Worm (Caenorhabditis elegans) whole organism, L1 larva: ENCODE measurements around the gene mbk-2.

ENCODE experiments used
- C04F5.9 ChIP-seq: sonication (generic microtip); optimal IDR thresholded peaks from 2 replicates; lab custom pipeline; 2016; ENCODE audit warnings: missing genetic modification characterization, missing compliant biosample characterization
- F16B12.6 ChIP-seq: fragments of 150-350 bp; optimal IDR thresholded peaks from 2 replicates; lab custom pipeline; 2014; ENCODE audit warnings: missing biosample characterization, missing genetic modification characterization
- aha-1 ChIP-seq: fragments of 150-350 bp; optimal IDR thresholded peaks from 2 replicates; lab custom pipeline; 2014; ENCODE audit warnings: missing biosample characterization, missing genetic modification characterization
- ceh-8 ChIP-seq: fragments of 200-800 bp; sonication (Bioruptor generic); optimal IDR thresholded peaks from 2 replicates; lab custom pipeline; 2018; ENCODE audit warnings: mild to moderate bottlenecking, missing genetic modification characterization, moderate library complexity, missing compliant biosample characterization
- ceh-82 ChIP-seq, 3 experiments: fragments of 150-350 bp in 1 of 3; sonication (generic microtip) in 2 of 3; optimal IDR thresholded peaks; 2 replicates each; lab custom pipeline; 2014 to 2017; ENCODE audit warnings: missing biosample characterization in 3 of 3, missing genetic modification characterization in 3 of 3
- ceh-88 ChIP-seq: fragments of 200-800 bp; sonication (Bioruptor generic); IDR thresholded peaks from 2 replicates; pipeline ENCODE4 v1.3.6; 2022; ENCODE audit warnings: missing genetic modification characterization, missing compliant biosample characterization
- ces-1 ChIP-seq: fragments of 150-350 bp; optimal IDR thresholded peaks from 2 replicates; lab custom pipeline; 2014; ENCODE audit warnings: missing biosample characterization, missing genetic modification reagents, missing genetic modification characterization
- dpl-1 ChIP-seq, 3 experiments: fragments of 150-350 bp in 2 of 3; sonication (generic microtip) in 1 of 3; optimal IDR thresholded peaks; 2 replicates each; lab custom pipeline; 2014 to 2017; ENCODE audit warnings: missing biosample characterization in 3 of 3, missing genetic modification characterization in 3 of 3, missing genetic modification reagents in 3 of 3
- efl-1 ChIP-seq, 4 experiments: fragments of 150-350 bp; optimal IDR thresholded peaks in 3 of 4; peaks in 1 of 4; 1 replicate in 1 of 4; 2 replicates in 3 of 4; lab custom pipeline; 2014; ENCODE audit warnings: missing biosample characterization in 2 of 4, missing genetic modification characterization in 2 of 4, missing genetic modification reagents in 2 of 4
- efl-3 ChIP-seq: fragments of 200-800 bp; sonication (Bioruptor generic); optimal IDR thresholded peaks from 2 replicates; lab custom pipeline; 2018; ENCODE audit warnings: mild to moderate bottlenecking, missing genetic modification characterization, missing compliant biosample characterization
- fkh-8 ChIP-seq: sonication (generic microtip); optimal IDR thresholded peaks from 2 replicates; lab custom pipeline; 2016; ENCODE audit warnings: mild to moderate bottlenecking, missing genetic modification characterization, missing compliant biosample characterization
- hpl-2 ChIP-seq: fragments of 150-350 bp; optimal IDR thresholded peaks from 2 replicates; lab custom pipeline; 2014; ENCODE audit warnings: missing biosample characterization, missing genetic modification reagents, missing genetic modification characterization
- jun-1 ChIP-seq: fragments of 150-350 bp; optimal IDR thresholded peaks from 2 replicates; lab custom pipeline; 2014; ENCODE audit warnings: missing biosample characterization, missing genetic modification reagents, missing genetic modification characterization
- lin-14 ChIP-seq: fragments of 200-800 bp; sonication (Bioruptor generic); optimal IDR thresholded peaks from 2 replicates; lab custom pipeline; 2018; ENCODE audit warnings: mild to moderate bottlenecking, missing genetic modification characterization, moderate library complexity, missing compliant biosample characterization
- lir-3 ChIP-seq: sonication (generic microtip); optimal IDR thresholded peaks from 2 replicates; lab custom pipeline; 2016; ENCODE audit warnings: mild to moderate bottlenecking, missing genetic modification characterization, moderate library complexity, missing compliant biosample characterization; ENCODE audit not compliant: poor library complexity
- lsy-2 ChIP-seq, 2 experiments: fragments of 150-350 bp; optimal IDR thresholded peaks; 2 replicates each; lab custom pipeline; 2014; ENCODE audit warnings: missing biosample characterization in 2 of 2, missing genetic modification characterization in 2 of 2
- mdl-1 ChIP-seq, 2 experiments: fragments of 150-350 bp; optimal IDR thresholded peaks; 2 replicates each; lab custom pipeline; 2014 to 2017; ENCODE audit warnings: missing biosample characterization in 2 of 2, missing genetic modification characterization in 2 of 2, inconsistent platforms in 1 of 2
- mef-2 ChIP-seq: fragments of 150-350 bp; optimal IDR thresholded peaks from 2 replicates; lab custom pipeline; 2014; ENCODE audit warnings: missing biosample characterization, missing genetic modification characterization
- mep-1 ChIP-seq: fragments of 150-350 bp; optimal IDR thresholded peaks from 2 replicates; lab custom pipeline; 2014; ENCODE audit warnings: missing biosample characterization, missing genetic modification characterization
- nhr-11 ChIP-seq: fragments of 150-350 bp; optimal IDR thresholded peaks from 2 replicates; lab custom pipeline; 2014; ENCODE audit warnings: missing biosample characterization, missing genetic modification characterization
- nhr-19 ChIP-seq: fragments of 200-800 bp; sonication (Bioruptor generic); conservative IDR thresholded peaks from 2 replicates; pipeline ENCODE4 v1.3.6; 2022; ENCODE audit warnings: missing genetic modification characterization, missing compliant biosample characterization
- nhr-20 ChIP-seq: sonication (generic microtip); optimal IDR thresholded peaks from 2 replicates; lab custom pipeline; 2016; ENCODE audit warnings: mild to moderate bottlenecking, missing genetic modification characterization, missing compliant biosample characterization
- nhr-47 ChIP-seq: sonication (generic microtip); optimal IDR thresholded peaks from 2 replicates; lab custom pipeline; 2016; ENCODE audit warnings: mild to moderate bottlenecking, missing genetic modification characterization, moderate library complexity, missing compliant biosample characterization
- nhr-77 ChIP-seq: fragments of 150-350 bp; optimal IDR thresholded peaks from 2 replicates; lab custom pipeline; 2014; ENCODE audit warnings: missing biosample characterization, missing genetic modification characterization
- nhr-84 ChIP-seq: sonication (generic microtip); optimal IDR thresholded peaks from 2 replicates; lab custom pipeline; 2017; ENCODE audit warnings: missing biosample characterization, missing genetic modification characterization
- nhr-90 ChIP-seq: sonication (generic microtip); optimal IDR thresholded peaks from 2 replicates; lab custom pipeline; 2016; ENCODE audit warnings: mild to moderate bottlenecking, missing genetic modification characterization, missing compliant biosample characterization; ENCODE audit not compliant: poor library complexity
- pag-3 ChIP-seq: sonication (generic microtip); optimal IDR thresholded peaks from 2 replicates; lab custom pipeline; 2017; ENCODE audit warnings: missing genetic modification characterization, mild to moderate bottlenecking, missing compliant biosample characterization, antibody characterized with exemption, borderline replicate concordance; ENCODE audit not compliant: insufficient read depth
- snpc-4 ChIP-seq: fragments of 150-350 bp; optimal IDR thresholded peaks from 2 replicates; lab custom pipeline; 2014; ENCODE audit warnings: missing biosample characterization, missing genetic modification characterization
- sptf-1 ChIP-seq: fragments of 150-350 bp; optimal IDR thresholded peaks from 2 replicates; lab custom pipeline; 2014; ENCODE audit warnings: missing biosample characterization, missing genetic modification characterization
- sup-37 ChIP-seq: fragments of 200-800 bp; sonication (Bioruptor generic); optimal IDR thresholded peaks from 2 replicates; lab custom pipeline; 2018; ENCODE audit warnings: mild to moderate bottlenecking, missing genetic modification characterization, missing compliant biosample characterization
- swsn-7 ChIP-seq: sonication (generic microtip); optimal IDR thresholded peaks from 2 replicates; lab custom pipeline; 2016; ENCODE audit warnings: missing genetic modification characterization, missing compliant biosample characterization
- tbx-2 ChIP-seq: sonication (generic microtip); optimal IDR thresholded peaks from 2 replicates; lab custom pipeline; 2016; ENCODE audit warnings: missing genetic modification characterization, missing compliant biosample characterization
- tlp-1 ChIP-seq: fragments of 150-350 bp; optimal IDR thresholded peaks from 2 replicates; lab custom pipeline; 2014; ENCODE audit warnings: missing biosample characterization, missing genetic modification characterization
- unc-86 ChIP-seq: sonication (generic microtip); optimal IDR thresholded peaks from 2 replicates; lab custom pipeline; 2016; ENCODE audit warnings: missing genetic modification characterization, missing compliant biosample characterization
- unc-98 ChIP-seq: fragments of 200-800 bp; sonication (Bioruptor generic); IDR thresholded peaks from 2 replicates; pipeline ENCODE4 v1.3.6; 2022; ENCODE audit warnings: missing genetic modification characterization, missing compliant biosample characterization
- vab-15 ChIP-seq: sonication (generic microtip); optimal IDR thresholded peaks from 2 replicates; lab custom pipeline; 2017; ENCODE audit warnings: missing genotype, mild to moderate bottlenecking, missing genetic modification characterization, missing compliant biosample characterization
- zag-1 ChIP-seq: fragments of 150-350 bp; optimal IDR thresholded peaks from 2 replicates; lab custom pipeline; 2014; ENCODE audit warnings: missing biosample characterization, missing genetic modification characterization
- zip-4 ChIP-seq: fragments of 200-800 bp; sonication (Bioruptor generic); optimal IDR thresholded peaks from 2 replicates; lab custom pipeline; 2018; ENCODE audit warnings: mild to moderate bottlenecking, missing genetic modification characterization, moderate library complexity, missing compliant biosample characterization
- ztf-11 ChIP-seq, 2 experiments: sonication (generic microtip); optimal IDR thresholded peaks; 2 replicates each; lab custom pipeline; 2016 to 2017; ENCODE audit warnings: missing genetic modification characterization in 2 of 2, missing biosample characterization in 1 of 2, missing compliant biosample characterization in 1 of 2

mbk-2 gene

ce11 chrIV:13059284-13059683 is 50.3 kb downstream of the mbk-2 start, which contains the start of gene scl-3:
Gene scl-3, plus strand, starts transcription at chrIV:13059584.
- TF ChIP-seq nhr-11 (tag; lab: Kevin White, UChicago) (no peak), hpl-2 (GFP tag; lab: Kevin White, UChicago) (no peak), fkh-8 (tag; lab: Kevin White, UChicago) (no peak), zip-4 (GFP tag; lab: Kevin White, UChicago) (no peak), nhr-19 (GFP tag; lab: Robert Waterston, UW) (no peak), sup-37 (no peak), nhr-90 (tag; lab: Kevin White, UChicago) (no peak), ceh-88 (GFP tag; lab: Robert Waterston, UW) (no peak), F16B12.6 (tag; lab: Kevin White, UChicago) (no peak), jun-1 (tag; lab: Kevin White, UChicago) (no peak), lin-14 (GFP tag; lab: Kevin White, UChicago) (no peak), tbx-2 (tag; lab: Kevin White, UChicago) (no peak), sptf-1 (no peak), swsn-7 (no peak), C04F5.9 (tag; lab: Kevin White, UChicago) (no peak), dpl-1 (GFP tag; optimal IDR thresholded peaks at IDR 0.05; lab: Kevin White, UChicago) (no peak)

- no peak for TF ChIP-seq jun-1 (tag; lab: Kevin White, UChicago)
- TF ChIP-seq mef-2 (tag; lab: Kevin White, UChicago): no peak
- TF ChIP-seq mep-1 (tag; lab: Kevin White, UChicago): no peak
- TF ChIP-seq vab-15 (tag; lab: Kevin White, UChicago): no peak
- TF ChIP-seq ceh-8: no peak
- no peak for TF ChIP-seq pag-3 (tag; lab: Kevin White, UChicago)
- TF ChIP-seq nhr-77: no peak
- TF ChIP-seq zip-4 (GFP tag; lab: Kevin White, UChicago): no peak
- TF ChIP-seq efl-1 (optimal IDR thresholded peaks at IDR 0.05; lab: Kevin White, UChicago): no peak
- TF ChIP-seq efl-1 (GFP tag; optimal IDR thresholded peaks at IDR 0.05 in 1 of 2; lab: Kevin White, UChicago): no peak
- no peak for TF ChIP-seq nhr-47 (tag; lab: Kevin White, UChicago)
- TF ChIP-seq snpc-4 (tag; lab: Kevin White, UChicago): no peak
- no peak for TF ChIP-seq mdl-1 (tag; optimal IDR thresholded peaks at IDR 0.05; lab: Kevin White, UChicago)
- TF ChIP-seq unc-98 (GFP tag; lab: Robert Waterston, UW): no peak
- no peak for TF ChIP-seq hpl-2 (GFP tag; lab: Kevin White, UChicago)
- TF ChIP-seq nhr-11 (tag; lab: Kevin White, UChicago): no peak
- no peak for TF ChIP-seq zag-1 (tag; lab: Kevin White, UChicago)
- TF ChIP-seq lir-3 (tag; lab: Kevin White, UChicago): no peak
- no peak for TF ChIP-seq tlp-1 (tag; lab: Kevin White, UChicago)
- no peak for TF ChIP-seq C04F5.9 (tag; lab: Kevin White, UChicago)
- no peak for TF ChIP-seq ztf-11 (tag; optimal IDR thresholded peaks at IDR 0.05; lab: Kevin White, UChicago)
These were observed 54.8 kb downstream of the mbk-2 start, which contains the start of gene scl-5 for ce11 chrIV:13063714-13064113. Gene scl-5, plus strand, starts transcription at chrIV:13064014.

ce11 chrIV:13066044-13066443 is 57.1 kb downstream of the mbk-2 start:
- TF ChIP-seq zip-4 (GFP tag; lab: Kevin White, UChicago) (no peak), nhr-20 (tag; lab: Kevin White, UChicago) (no peak), unc-86 (tag; lab: Kevin White, UChicago) (no peak), lin-14 (GFP tag; lab: Kevin White, UChicago) (no peak), lsy-2 (tag; optimal IDR thresholded peaks at IDR 0.05; lab: Kevin White, UChicago) (no peak), aha-1 (tag; lab: Kevin White, UChicago) (no peak), nhr-84 (tag; lab: Kevin White, UChicago) (no peak), hpl-2 (GFP tag; lab: Kevin White, UChicago) (no peak), ceh-82 (tag; optimal IDR thresholded peaks at IDR 0.05; lab: Kevin White, UChicago) (no peak), efl-3 (no peak), ces-1 (GFP tag; lab: Kevin White, UChicago) (no peak)
- TF ChIP-seq, all 84 proteins: peak for 0
